Fruit fly (Drosophila melanogaster) whole organism, embryonic: ENCODE results near the gene Nak.

Source experiments
- Antp ChIP-seq: fragments of 200-800 bp; sonication (Bioruptor generic); optimal IDR thresholded peaks from 3 replicates; lab custom pipeline; 2016; ENCODE audit warnings: missing biosample characterization, missing genetic modification characterization
- Asciz ChIP-seq: fragments of 200-800 bp; sonication (Bioruptor generic); optimal IDR thresholded peaks from 2 replicates; lab custom pipeline; 2017; ENCODE audit warnings: missing biosample characterization, mild to moderate bottlenecking, missing genetic modification characterization, missing genetic modification reagents
- B-H1 ChIP-seq: fragments of 200-800 bp; sonication (Bioruptor generic); IDR thresholded peaks from 3 replicates; pipeline ENCODE4 v1.3.6; 2022; ENCODE audit warnings: missing biosample characterization, missing genetic modification characterization
- CG10147 ChIP-seq: fragments of 200-800 bp; sonication (Bioruptor generic); optimal IDR thresholded peaks from 2 replicates; lab custom pipeline; 2019; ENCODE audit warnings: missing biosample characterization, mild to moderate bottlenecking, missing genetic modification characterization, moderate library complexity
- CG10462 ChIP-seq: fragments of 200-800 bp; sonication (Bioruptor generic); optimal IDR thresholded peaks from 2 replicates; lab custom pipeline; 2016; ENCODE audit warnings: missing biosample characterization, missing genetic modification characterization
- CG11504 ChIP-seq: fragments of 200-800 bp; sonication (Bioruptor generic); optimal IDR thresholded peaks from 3 replicates; lab custom pipeline; 2019; ENCODE audit warnings: missing biosample characterization, mild to moderate bottlenecking, missing genetic modification characterization, moderate library complexity
- CG11695 ChIP-seq: fragments of 200-800 bp; sonication (Bioruptor generic); IDR thresholded peaks from 3 replicates; pipeline ENCODE4 v1.3.6; 2022; ENCODE audit warnings: missing biosample characterization, missing genetic modification characterization
- CG12236 ChIP-seq: fragments of 200-800 bp; sonication (Bioruptor generic); optimal IDR thresholded peaks from 2 replicates; lab custom pipeline; 2016; ENCODE audit warnings: missing biosample characterization, missing genetic modification characterization
- CG15011 ChIP-seq: fragments of 200-800 bp; sonication (Bioruptor generic); optimal IDR thresholded peaks from 3 replicates; lab custom pipeline; 2018; ENCODE audit warnings: missing biosample characterization, mild to moderate bottlenecking, missing genetic modification characterization
- CG1602 ChIP-seq: fragments of 200-800 bp; sonication (Bioruptor generic); optimal IDR thresholded peaks from 3 replicates; lab custom pipeline; 2016; ENCODE audit warnings: missing biosample characterization, missing genetic modification characterization
- CG16815 ChIP-seq: fragments of 200-800 bp; sonication (Bioruptor generic); optimal IDR thresholded peaks from 3 replicates; lab custom pipeline; 2017; ENCODE audit warnings: missing biosample characterization, mild to moderate bottlenecking, missing genetic modification characterization
- CG1832 ChIP-seq: fragments of 200-800 bp; sonication (Bioruptor generic); optimal IDR thresholded peaks from 2 replicates; lab custom pipeline; 2017; ENCODE audit warnings: missing biosample characterization, mild to moderate bottlenecking, missing genetic modification characterization, inconsistent platforms
- CG34422 ChIP-seq: fragments of 200-800 bp; sonication (Bioruptor generic); IDR thresholded peaks from 3 replicates; pipeline ENCODE4 v1.3.6; 2022; ENCODE audit warnings: missing biosample characterization, missing genetic modification characterization
- CG3726 ChIP-seq: fragments of 200-800 bp; sonication (Bioruptor generic); IDR thresholded peaks from 3 replicates; pipeline ENCODE4, ENCODE4 v1.3.6; 2022; ENCODE audit warnings: missing biosample characterization, missing genetic modification characterization
- CG4328 ChIP-seq: fragments of 200-800 bp; sonication (Bioruptor generic); optimal IDR thresholded peaks from 3 replicates; lab custom pipeline; 2017; ENCODE audit warnings: missing biosample characterization, missing genetic modification reagents, missing genetic modification characterization
- CG6813 ChIP-seq: fragments of 200-800 bp; sonication (Bioruptor generic); optimal IDR thresholded peaks from 2 replicates; lab custom pipeline; 2017; ENCODE audit warnings: missing biosample characterization, missing genetic modification characterization, mild to moderate bottlenecking, moderate library complexity, missing genetic modification reagents
- CG7556 ChIP-seq: fragments of 200-800 bp; sonication (Bioruptor generic); optimal IDR thresholded peaks from 2 replicates; lab custom pipeline; 2017; ENCODE audit warnings: missing biosample characterization, mild to moderate bottlenecking, missing genetic modification characterization
- CG7839 ChIP-seq: fragments of 200-800 bp; sonication (Bioruptor generic); optimal IDR thresholded peaks from 3 replicates; lab custom pipeline; 2018; ENCODE audit warnings: missing biosample characterization, mild to moderate bottlenecking, missing genetic modification characterization, moderate library complexity
- CG9437 ChIP-seq: fragments of 200-800 bp; sonication (Bioruptor generic); optimal IDR thresholded peaks from 2 replicates; lab custom pipeline; 2018; ENCODE audit warnings: missing biosample characterization, mild to moderate bottlenecking, missing genetic modification characterization
- CG9817 ChIP-seq: fragments of 200-800 bp; sonication (Bioruptor generic); optimal IDR thresholded peaks from 2 replicates; lab custom pipeline; 2018; ENCODE audit warnings: missing biosample characterization, mild to moderate bottlenecking, missing genetic modification characterization, moderate library complexity
- CHES-1-like ChIP-seq: fragments of 200-800 bp; sonication (Bioruptor generic); optimal IDR thresholded peaks from 2 replicates; lab custom pipeline; 2016; ENCODE audit warnings: missing biosample characterization, missing genetic modification characterization
- Camta ChIP-seq: fragments of 200-800 bp; sonication (Bioruptor generic); optimal IDR thresholded peaks from 2 replicates; lab custom pipeline; 2016; ENCODE audit warnings: missing biosample characterization, missing genetic modification characterization
- E2f1 ChIP-seq: fragments of 200-800 bp; sonication (Bioruptor generic); IDR thresholded peaks from 2 replicates; pipeline ENCODE4 v1.3.6; 2022; ENCODE audit warnings: missing biosample characterization, missing genetic modification characterization
- E2f2 ChIP-seq: fragments of 200-800 bp; sonication (Bioruptor generic); IDR thresholded peaks from 2 replicates; pipeline ENCODE4 v1.3.6; 2022; ENCODE audit warnings: missing biosample characterization, missing genetic modification characterization
- Ets65A ChIP-seq: fragments of 200-800 bp; sonication (Bioruptor generic); peaks from one replicate; lab custom pipeline; 2016; ENCODE audit warnings: missing biosample characterization, missing genetic modification characterization
- HLHmδ ChIP-seq: fragments of 200-800 bp; sonication (Bioruptor generic); optimal IDR thresholded peaks from 2 replicates; lab custom pipeline; 2018; ENCODE audit warnings: missing biosample characterization, mild to moderate bottlenecking, missing genetic modification characterization, moderate library complexity
- Jarid2 ChIP-seq: fragments of 200-800 bp; sonication (Bioruptor generic); optimal IDR thresholded peaks from 3 replicates; lab custom pipeline; 2017; ENCODE audit warnings: mild to moderate bottlenecking, missing biosample characterization, missing genetic modification reagents, missing genetic modification characterization
- MTF-1 ChIP-seq: fragments of 200-800 bp; sonication (Bioruptor generic); optimal IDR thresholded peaks from 2 replicates; lab custom pipeline; 2018; ENCODE audit warnings: missing biosample characterization, mild to moderate bottlenecking, missing genetic modification characterization, borderline replicate concordance
- Med ChIP-seq: fragments of 200-800 bp; sonication (Bioruptor generic); peaks from one replicate; lab custom pipeline; 2016; ENCODE audit warnings: missing biosample characterization, missing genetic modification characterization, mild to moderate bottlenecking, inconsistent platforms, moderate library complexity
- Mes4 ChIP-seq: fragments of 200-800 bp; sonication (Bioruptor generic); optimal IDR thresholded peaks from 2 replicates; lab custom pipeline; 2016; ENCODE audit warnings: missing biosample characterization, missing genetic modification characterization
- NFAT ChIP-seq: fragments of 200-800 bp; sonication (Bioruptor generic); IDR thresholded peaks from 2 replicates; pipeline ENCODE4 v1.3.6; 2022; ENCODE audit warnings: missing biosample characterization, missing genetic modification characterization
- Neu2 ChIP-seq: fragments of 200-800 bp; sonication (Bioruptor generic); optimal IDR thresholded peaks from 3 replicates; lab custom pipeline; 2016; ENCODE audit warnings: missing biosample characterization, missing genetic modification characterization, borderline replicate concordance
- Nf-YB ChIP-seq: fragments of 200-800 bp; sonication (Bioruptor generic); optimal IDR thresholded peaks from 3 replicates; lab custom pipeline; 2019; ENCODE audit warnings: missing biosample characterization, mild to moderate bottlenecking, missing genetic modification characterization, moderate library complexity
- NfI ChIP-seq: fragments of 200-800 bp; sonication (Bioruptor generic); optimal IDR thresholded peaks from 3 replicates; lab custom pipeline; 2018; ENCODE audit warnings: missing biosample characterization, mild to moderate bottlenecking, missing genetic modification characterization, moderate library complexity
- Pdp1 ChIP-seq, 2 experiments: fragments of 200-800 bp; sonication (Bioruptor generic); optimal IDR thresholded peaks; 3 replicates each; lab custom pipeline; 2016; ENCODE audit warnings: missing biosample characterization in 2 of 2, missing genetic modification characterization in 2 of 2, mild to moderate bottlenecking in 1 of 2, moderate library complexity in 1 of 2
- Xbp1 ChIP-seq: fragments of 200-800 bp; sonication (Bioruptor generic); optimal IDR thresholded peaks from 3 replicates; lab custom pipeline; 2016; ENCODE audit warnings: missing biosample characterization, mild to moderate bottlenecking, missing genetic modification characterization
- ase ChIP-seq: fragments of 200-800 bp; sonication (Bioruptor generic); IDR thresholded peaks from 3 replicates; pipeline ENCODE4 v1.3.6; 2022; ENCODE audit warnings: missing biosample characterization, missing genetic modification characterization
- bowl ChIP-seq: fragments of 200-800 bp; sonication (Bioruptor generic); IDR thresholded peaks from 2 replicates; pipeline ENCODE4 v1.3.6; 2022; ENCODE audit warnings: missing biosample characterization, missing genetic modification characterization
- chif ChIP-seq, 2 experiments: fragments of 200-800 bp; sonication (Bioruptor generic); optimal IDR thresholded peaks; 3 replicates each; lab custom pipeline; 2016; ENCODE audit warnings: missing biosample characterization in 2 of 2, missing genetic modification characterization in 2 of 2
- dimm ChIP-seq: fragments of 200-800 bp; sonication (Bioruptor generic); IDR thresholded peaks from 2 replicates; pipeline ENCODE4 v1.3.6; 2022; ENCODE audit warnings: missing biosample characterization, missing genetic modification characterization
- fu2 ChIP-seq: fragments of 200-800 bp; sonication (Bioruptor generic); optimal IDR thresholded peaks from 2 replicates; lab custom pipeline; 2016; ENCODE audit warnings: missing biosample characterization, missing genetic modification characterization
- gsb ChIP-seq: fragments of 200-800 bp; sonication (Bioruptor generic); IDR thresholded peaks from 2 replicates; pipeline ENCODE4 v1.3.6; 2022; ENCODE audit warnings: missing biosample characterization, missing genetic modification characterization
- ind ChIP-seq: fragments of 200-800 bp; sonication (Bioruptor generic); optimal IDR thresholded peaks from 3 replicates; lab custom pipeline; 2016; ENCODE audit warnings: missing biosample characterization, missing genetic modification characterization
- mirr ChIP-seq: fragments of 200-800 bp; sonication (Bioruptor generic); optimal IDR thresholded peaks from 3 replicates; lab custom pipeline; 2018; ENCODE audit warnings: missing biosample characterization, mild to moderate bottlenecking, missing genetic modification characterization
- pho ChIP-seq: fragments of 200-800 bp; sonication (Bioruptor generic); optimal IDR thresholded peaks from 2 replicates; lab custom pipeline; 2016; ENCODE audit warnings: missing biosample characterization, missing genetic modification characterization
- ranshi ChIP-seq: fragments of 200-800 bp; sonication (Bioruptor generic); IDR thresholded peaks from 2 replicates; pipeline ENCODE4 v1.3.6; 2022; ENCODE audit warnings: missing biosample characterization, missing genetic modification characterization
- slbo ChIP-seq: fragments of 200-800 bp; sonication (Bioruptor generic); IDR thresholded peaks from 2 replicates; pipeline ENCODE4 v1.3.6; 2022; ENCODE audit warnings: missing biosample characterization, missing genetic modification characterization
- sr ChIP-seq: fragments of 200-800 bp; sonication (Bioruptor generic); IDR thresholded peaks from 3 replicates; pipeline ENCODE4 v1.3.6; 2022; ENCODE audit warnings: missing biosample characterization, missing genetic modification characterization
- trem ChIP-seq: fragments of 200-800 bp; optimal IDR thresholded peaks from 3 replicates; lab custom pipeline; 2019; ENCODE audit warnings: missing biosample characterization, mild to moderate bottlenecking, missing genetic modification characterization, moderate library complexity
- unpg ChIP-seq: fragments of 200-800 bp; sonication (Bioruptor generic); optimal IDR thresholded peaks from 3 replicates; lab custom pipeline; 2018; ENCODE audit warnings: missing biosample characterization, mild to moderate bottlenecking, missing genetic modification characterization, moderate library complexity

The Nak gene

dm6 chr2L:18953512-18954254, 14.9 kb downstream of the Nak start (continued):
- TF ChIP-seq Antp (GFP tag; lab: Kevin White, UChicago) (no peak), Xbp1 (GFP tag; lab: Kevin White, UChicago) (no peak), mirr (no peak), Pdp1 (GFP tag; optimal IDR thresholded peaks at IDR 0.05; lab: Kevin White, UChicago) (peak in 1 of 2 experiments; percentile 89), CG6813 (GFP tag; lab: Kevin White, UChicago) (peak; percentile 9), CG10147 (GFP tag; lab: Kevin White, UChicago) (peak; percentile 14), CG3726 (GFP tag; lab: Robert Waterston, UW) (no peak), CG12236 (GFP tag; lab: Kevin White, UChicago) (no peak), unpg (GFP tag; lab: Kevin White, UChicago) (peak; percentile 17), CG10462 (GFP tag; lab: Kevin White, UChicago) (no peak), CG11504 (peak; percentile 60), ranshi (GFP tag; lab: Robert Waterston, UW) (0 out of 2 replicates have a peak, but pooled peaks have one; percentile 25), Camta (GFP tag; lab: Kevin White, UChicago) (no peak), ase (GFP tag; lab: Robert Waterston, UW) (no peak), CG11695 (GFP tag; lab: Robert Waterston, UW) (no peak), slbo (GFP tag; lab: Robert Waterston, UW) (peak; percentile 61), gsb (GFP tag; lab: Robert Waterston, UW) (no peak), pho (GFP tag; lab: Kevin White, UChicago) (no peak), bowl (GFP tag; lab: Robert Waterston, UW) (no peak), fu2 (GFP tag; lab: Kevin White, UChicago) (no peak), dimm (GFP tag; lab: Robert Waterston, UW) (no peak), E2f2 (GFP tag; lab: Robert Waterston, UW) (no peak), chif (GFP tag; optimal IDR thresholded peaks at IDR 0.05; lab: Kevin White, UChicago) (no peak), Mes4 (GFP tag; lab: Kevin White, UChicago) (no peak), B-H1 (GFP tag; lab: Robert Waterston, UW) (no peak), CG4328 (GFP tag; lab: Kevin White, UChicago) (no peak), trem (tag; lab: Kevin White, UChicago) (no peak), Asciz (GFP tag; lab: Kevin White, UChicago) (no peak), CG9437 (GFP tag; lab: Kevin White, UChicago) (peak; percentile 48), CG16815 (no peak), CG1602 (GFP tag; lab: Kevin White, UChicago) (peak; percentile 10), E2f1 (GFP tag; lab: Robert Waterston, UW) (peak; percentile 26; the same call in 1 of the 2 replicates), CHES-1-like (no peak), CG15011 (GFP tag; lab: Kevin White, UChicago) (no peak), Nf-YB (GFP tag; lab: Kevin White, UChicago) (peak; percentile 28), MTF-1 (no peak), Med (GFP tag; lab: Kevin White, UChicago) (no peak), CG7839 (tag; lab: Kevin White, UChicago) (peak; percentile 58), Jarid2 (GFP tag; lab: Kevin White, UChicago) (no peak), Ets65A (GFP tag; lab: Kevin White, UChicago) (no peak), CG9817 (tag; lab: Kevin White, UChicago) (peak; percentile 34), CG7556 (GFP tag; lab: Kevin White, UChicago) (peak; percentile 51), HLHmδ (no peak), ind (GFP tag; lab: Kevin White, UChicago) (no peak), sr (GFP tag; lab: Robert Waterston, UW) (no peak), NFAT (GFP tag; lab: Robert Waterston, UW) (no peak), Neu2 (GFP tag; lab: Kevin White, UChicago) (no peak), CG34422 (GFP tag; lab: Robert Waterston, UW) (no peak), NfI (peak; percentile 12), CG1832 (GFP tag; lab: Kevin White, UChicago) (no peak)
